Worm (Caenorhabditis elegans): ENCODE measurements around the gene acl-6.

acl-6 gene

DNA sequence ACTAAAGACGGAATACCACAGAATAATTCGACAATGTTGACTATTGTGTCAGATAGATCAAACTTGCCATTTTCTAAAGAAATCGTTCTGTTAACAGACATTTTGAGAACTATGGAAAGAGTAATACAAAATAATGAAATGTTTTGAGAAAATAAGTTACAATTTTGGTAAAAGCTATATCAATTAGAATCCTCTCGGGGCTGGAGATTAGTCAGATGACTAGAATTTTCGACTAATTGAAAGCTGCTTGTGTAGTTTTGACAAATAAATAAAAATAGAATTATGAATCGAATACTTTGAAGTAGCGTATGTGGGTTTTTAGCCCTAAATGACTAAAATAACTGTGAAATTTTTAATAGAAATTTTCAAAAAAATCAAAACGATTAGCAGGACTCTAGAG lies 51.7 kb downstream of the acl-6 start, which contains the start of gene srg-65:
TSS of gene srg-65 (minus strand) at position 101 of the 400 bp plus-strand sequence.
- no peak for TF ChIP-seq flt-1 (GFP tag; IDR thresholded peaks at IDR 0.05)
- TF ChIP-seq tab-1 (GFP tag; IDR thresholded peaks at IDR 0.05), result no peak
- no peak for TF ChIP-seq med-1 (GFP tag; optimal IDR thresholded peaks at IDR 0.05; ENCODE audit: insufficient read depth)
- TF ChIP-seq ztf-23 (GFP tag; IDR thresholded peaks at IDR 0.05), result no peak
- no peak for TF ChIP-seq klf-2 (GFP tag; conservative IDR thresholded peaks at IDR 0.05)
- no peak for TF ChIP-seq cog-1 (tag; optimal IDR thresholded peaks at IDR 0.05)
- no peak for TF ChIP-seq ztf-29 (GFP tag; IDR thresholded peaks at IDR 0.05)
- no peak for TF ChIP-seq T22C8.4 (GFP tag; IDR thresholded peaks at IDR 0.05)
- TF ChIP-seq ref-1 (GFP tag; conservative IDR thresholded peaks at IDR 0.05), result no peak
